2 worm cellular contexts compared by ENCODE assay signal in genomic region chrII:9668959-9669358, ce11.
TF ChIP-seq lines count a peak whose summit lies in the region.

taf-8 (plus strand) TSS chrII:9669318.

TF ChIP-seq in whole organism, L2 larva, 48 proteins besides CTCF, POLR2A, EP300 and RAD21 (continued from another document):
- no peak for TF ChIP-seq snpc-4 (tag; optimal IDR thresholded peaks at IDR 0.05; lab: Kevin White, UChicago)
- TF ChIP-seq ztf-1 (GFP tag; conservative IDR thresholded peaks at IDR 0.05; lab: Robert Waterston, UW): no peak
- no peak for TF ChIP-seq sem-4 (tag; optimal IDR thresholded peaks at IDR 0.05; lab: Kevin White, UChicago)
- no peak for TF ChIP-seq nhr-12 (tag; optimal IDR thresholded peaks at IDR 0.05; lab: Kevin White, UChicago)
- peak; percentile 86 for TF ChIP-seq R02D3.7 (tag; optimal IDR thresholded peaks at IDR 0.05; lab: Kevin White, UChicago)
- TF ChIP-seq mdl-1 (tag; optimal IDR thresholded peaks at IDR 0.05; lab: Kevin White, UChicago): no peak
- TF ChIP-seq ceh-82 (tag; optimal IDR thresholded peaks at IDR 0.05; lab: Kevin White, UChicago): no peak
- peak; percentile 32 for TF ChIP-seq sma-3 (GFP tag; optimal IDR thresholded peaks at IDR 0.05; lab: Kevin White, UChicago)
- peak; percentile 22 for TF ChIP-seq nhr-129 (tag; optimal IDR thresholded peaks at IDR 0.05; lab: Kevin White, UChicago)
- TF ChIP-seq mab-5 (tag; optimal IDR thresholded peaks at IDR 0.05; lab: Kevin White, UChicago): peak; percentile 7
- TF ChIP-seq fos-1 (tag; optimal IDR thresholded peaks at IDR 0.05; lab: Kevin White, UChicago): no peak
- no peak for TF ChIP-seq ama-1 (optimal IDR thresholded peaks at IDR 0.05; lab: Kevin White, UChicago)
- TF ChIP-seq nhr-10 (tag; optimal IDR thresholded peaks at IDR 0.05; lab: Kevin White, UChicago): no peak
- no peak for TF ChIP-seq mbf-1 (tag; optimal IDR thresholded peaks at IDR 0.05; lab: Kevin White, UChicago)
- peak; percentile 78 for TF ChIP-seq C34F6.9 (tag; optimal IDR thresholded peaks at IDR 0.05; lab: Kevin White, UChicago)
- TF ChIP-seq alr-1 (tag; optimal IDR thresholded peaks at IDR 0.05; lab: Kevin White, UChicago): no peak
- no peak for TF ChIP-seq nhr-11 (tag; optimal IDR thresholded peaks at IDR 0.05; lab: Kevin White, UChicago)
- TF ChIP-seq crh-2 (tag; optimal IDR thresholded peaks at IDR 0.05; lab: Kevin White, UChicago): peak; percentile 67
- TF ChIP-seq egl-27 (tag; optimal IDR thresholded peaks at IDR 0.05; lab: Kevin White, UChicago): no peak
- TF ChIP-seq elt-3 (tag; optimal IDR thresholded peaks at IDR 0.05; lab: Kevin White, UChicago): no peak
- TF ChIP-seq lin-11 (tag; optimal IDR thresholded peaks at IDR 0.05; lab: Kevin White, UChicago): no peak
- no peak for TF ChIP-seq dmd-4 (tag; optimal IDR thresholded peaks at IDR 0.05; lab: Kevin White, UChicago)
- no peak for TF ChIP-seq nhr-6 (tag; optimal IDR thresholded peaks at IDR 0.05; lab: Kevin White, UChicago)

TF ChIP-seq in whole organism, L4 larva, 104 proteins besides CTCF, POLR2A, EP300 and RAD21 (continued from another document):
- no peak for TF ChIP-seq zip-2 (tag; optimal IDR thresholded peaks at IDR 0.05; lab: Kevin White, UChicago)
- no peak for TF ChIP-seq dve-1 (tag; optimal IDR thresholded peaks at IDR 0.05; lab: Kevin White, UChicago; ENCODE audit: insufficient read depth)
- TF ChIP-seq lsy-2 (tag; optimal IDR thresholded peaks at IDR 0.05; lab: Kevin White, UChicago): peak in 1 of 2 experiments; percentile 82
- no peak for TF ChIP-seq pqm-1 (tag; optimal IDR thresholded peaks at IDR 0.05; lab: Kevin White, UChicago)
- peak; percentile 26 for TF ChIP-seq fkh-10 (GFP tag; optimal IDR thresholded peaks at IDR 0.05; lab: Kevin White, UChicago)
- no peak for TF ChIP-seq mxl-3 (GFP tag; optimal IDR thresholded peaks at IDR 0.05; lab: Kevin White, UChicago)
- TF ChIP-seq daf-16 (GFP tag; optimal IDR thresholded peaks at IDR 0.05; lab: Kevin White, UChicago): no peak
- TF ChIP-seq daf-16 (tag; optimal IDR thresholded peaks at IDR 0.05; lab: Kevin White, UChicago): peak; percentile 42
- TF ChIP-seq spr-3 (GFP tag; optimal IDR thresholded peaks at IDR 0.05; lab: Kevin White, UChicago): no peak
- TF ChIP-seq zfp-3 (GFP tag; conservative IDR thresholded peaks at IDR 0.05; lab: Robert Waterston, UW): no peak
- TF ChIP-seq T20F7.1 (GFP tag; optimal IDR thresholded peaks at IDR 0.05; lab: Kevin White, UChicago): peak; percentile 97
- no peak for TF ChIP-seq lin-1 (GFP tag; IDR thresholded peaks at IDR 0.05; lab: Robert Waterston, UW)
- TF ChIP-seq tra-1 (GFP tag; IDR thresholded peaks at IDR 0.05; lab: Robert Waterston, UW): no peak
- TF ChIP-seq nhr-28 (tag; optimal IDR thresholded peaks at IDR 0.05; lab: Kevin White, UChicago): peak; percentile 9
- TF ChIP-seq hif-1 (tag; optimal IDR thresholded peaks at IDR 0.05; lab: Kevin White, UChicago): no peak
- TF ChIP-seq madf-9 (GFP tag; conservative IDR thresholded peaks at IDR 0.05; lab: Robert Waterston, UW): no peak
- TF ChIP-seq zfp-2 (tag; optimal IDR thresholded peaks at IDR 0.05; lab: Kevin White, UChicago): no peak
- no peak for TF ChIP-seq nhr-6 (tag; optimal IDR thresholded peaks at IDR 0.05; lab: Kevin White, UChicago)
- TF ChIP-seq mes-2 (tag; optimal IDR thresholded peaks at IDR 0.05; lab: Kevin White, UChicago; ENCODE audit: poor library complexity, severe bottlenecking): peak; percentile 60
- TF ChIP-seq nhr-48 (tag; optimal IDR thresholded peaks at IDR 0.05; lab: Kevin White, UChicago): no peak
- no peak for TF ChIP-seq nhr-42 (GFP tag; IDR thresholded peaks at IDR 0.05; lab: Robert Waterston, UW)
- TF ChIP-seq F26F4.8 (GFP tag; conservative IDR thresholded peaks at IDR 0.05; lab: Robert Waterston, UW): no peak
- TF ChIP-seq tag-97 (GFP tag; IDR thresholded peaks at IDR 0.05; lab: Robert Waterston, UW): no peak
- TF ChIP-seq arid-1 (GFP tag; conservative IDR thresholded peaks at IDR 0.05; lab: Robert Waterston, UW): no peak
- TF ChIP-seq ceh-62 (tag; optimal IDR thresholded peaks at IDR 0.05; lab: Kevin White, UChicago): no peak
- TF ChIP-seq gei-8 (GFP tag; optimal IDR thresholded peaks at IDR 0.05; lab: Kevin White, UChicago): no peak
- TF ChIP-seq egl-43 (GFP tag; IDR thresholded peaks at IDR 0.05; lab: Robert Waterston, UW): no peak
- TF ChIP-seq zag-1 (tag; optimal IDR thresholded peaks at IDR 0.05; lab: Kevin White, UChicago): no peak
- no peak for TF ChIP-seq zip-11 (GFP tag; IDR thresholded peaks at IDR 0.05; lab: Robert Waterston, UW)
- peak in 1 of 2 experiments; percentile 59 for TF ChIP-seq unc-62 (GFP tag; optimal IDR thresholded peaks at IDR 0.05 in 1 of 2; lab: Kevin White, UChicago)
- no peak for TF ChIP-seq unc-62 (tag; optimal IDR thresholded peaks at IDR 0.05; lab: Kevin White, UChicago)
- TF ChIP-seq ZK546.5 (tag; optimal IDR thresholded peaks at IDR 0.05; lab: Kevin White, UChicago): no peak
- TF ChIP-seq ceh-44 (GFP tag; IDR thresholded peaks at IDR 0.05; lab: Robert Waterston, UW): no peak
- no peak for TF ChIP-seq ceh-28 (tag; optimal IDR thresholded peaks at IDR 0.05; lab: Kevin White, UChicago)
